Fruit fly (Drosophila melanogaster) Kc167 (cell line): Measurements from ENCODE around the gene eIF4G2.

ENCODE experiments used
- Myc ChIP-seq: fragments of >200 bp; optimal IDR thresholded peaks from 2 replicates; lab custom pipeline; 2017; ENCODE audit warnings: missing external identifiers
- Sin3A ChIP-seq: fragments of >200 bp; optimal IDR thresholded peaks from 2 replicates; lab custom pipeline; 2018; ENCODE audit warnings: missing external identifiers
- insv ChIP-seq: fragments of >200 bp; optimal IDR thresholded peaks from 3 replicates; lab custom pipeline; 2018; ENCODE audit warnings: missing external identifiers
- psq ChIP-seq: fragments of >200 bp; optimal IDR thresholded peaks from 2 replicates; lab custom pipeline; 2017; ENCODE audit warnings: missing external identifiers

dm6 chr3R:23820290-23820689, 1.3 kb upstream of the eIF4G2 start:
- TF ChIP-seq Sin3A (lab: Kevin White, UChicago), result no peak
- TF ChIP-seq insv (lab: Kevin White, UChicago), result no peak
- no peak for TF ChIP-seq psq (lab: Kevin White, UChicago)
- no peak for TF ChIP-seq Myc (lab: Kevin White, UChicago)
